Worm (Caenorhabditis elegans): ENCODE measurements around the gene clec-61.

DNA sequence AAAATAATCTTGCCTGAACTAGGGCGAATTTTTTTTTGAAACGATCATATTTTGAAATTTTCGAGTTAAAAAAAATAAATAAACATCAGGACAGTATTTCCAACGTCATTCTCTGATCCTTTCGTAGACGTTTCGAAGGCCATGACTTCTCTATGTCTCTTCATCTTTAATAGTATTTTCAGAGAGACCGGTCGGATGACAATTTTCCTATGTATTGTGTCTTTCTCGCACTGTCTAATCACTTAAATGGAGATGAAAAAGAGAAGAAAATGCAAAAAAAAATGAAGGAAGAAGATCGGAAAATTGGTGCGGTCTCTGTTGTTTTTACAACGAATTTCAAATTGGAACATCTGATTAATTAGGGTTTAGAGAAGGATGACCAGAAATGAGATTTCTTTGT is 34.8 kb upstream of the clec-61 start:
- no peak for TF ChIP-seq pbrm-1 (GFP tag; IDR thresholded peaks at IDR 0.05)
- TF ChIP-seq unc-62 (GFP tag; optimal IDR thresholded peaks at IDR 0.05): no peak
- TF ChIP-seq K12H6.12 (tag; optimal IDR thresholded peaks at IDR 0.05): no peak
- no peak for TF ChIP-seq ztf-25 (GFP tag; IDR thresholded peaks at IDR 0.05)
- no peak for TF ChIP-seq pha-4 (tag; optimal IDR thresholded peaks at IDR 0.05)
- no peak for TF ChIP-seq F57A8.1 (GFP tag; optimal IDR thresholded peaks at IDR 0.05)
- no peak for TF ChIP-seq Y53F4B.3 (GFP tag; IDR thresholded peaks at IDR 0.05)
- TF ChIP-seq nfyb-1 (GFP tag; IDR thresholded peaks at IDR 0.05): no peak
- no peak for TF ChIP-seq lag-1 (GFP tag; IDR thresholded peaks at IDR 0.05)
- TF ChIP-seq cebp-1 (GFP tag; IDR thresholded peaks at IDR 0.05): no peak
- no peak for TF ChIP-seq cebp-1 (tag; optimal IDR thresholded peaks at IDR 0.05)

Measured in whole organism, young adult.